Fruit fly (Drosophila melanogaster) whole organism, prepupa: Measurements from ENCODE around the gene Pat1.

Experiments used
- Blimp-1 ChIP-seq: fragments of 200-800 bp; sonication (Bioruptor generic); optimal IDR thresholded peaks from 3 replicates; lab custom pipeline; 2017; ENCODE audit warnings: missing biosample characterization, missing genetic modification characterization, mild to moderate bottlenecking, moderate library complexity, missing genetic modification reagents
- CG11762 ChIP-seq: fragments of 200-800 bp; sonication (Bioruptor generic); optimal IDR thresholded peaks from 3 replicates; lab custom pipeline; 2016; ENCODE audit warnings: missing biosample characterization, missing genetic modification characterization; ENCODE audit not compliant: insufficient read depth
- CG11902 ChIP-seq: fragments of 200-800 bp; sonication (Bioruptor generic); optimal IDR thresholded peaks from 3 replicates; lab custom pipeline; 2016; ENCODE audit warnings: missing biosample characterization, missing genetic modification characterization
- CG3032 ChIP-seq: fragments of 200-800 bp; optimal IDR thresholded peaks from 2 replicates; lab custom pipeline; 2019; ENCODE audit warnings: missing biosample characterization, mild to moderate bottlenecking, missing genetic modification characterization, moderate library complexity
- CG6792 ChIP-seq: fragments of 200-800 bp; sonication (Bioruptor generic); optimal IDR thresholded peaks from 3 replicates; lab custom pipeline; 2016; ENCODE audit warnings: missing biosample characterization, missing genetic modification characterization
- CG8119 ChIP-seq: fragments of 200-800 bp; sonication (Bioruptor generic); IDR thresholded peaks from 3 replicates; pipeline ENCODE4 v1.3.6; 2022; ENCODE audit warnings: missing biosample characterization, missing genetic modification characterization
- Ets21C ChIP-seq: fragments of 200-800 bp; sonication (Bioruptor generic); optimal IDR thresholded peaks from 3 replicates; lab custom pipeline; 2016; ENCODE audit warnings: missing biosample characterization, missing genetic modification characterization
- Hr39 ChIP-seq: fragments of 200-800 bp; sonication (Bioruptor generic); optimal IDR thresholded peaks from 2 replicates; lab custom pipeline; 2016; ENCODE audit warnings: missing biosample characterization, missing genetic modification characterization
- OdsH ChIP-seq: fragments of 200-800 bp; sonication (Bioruptor generic); optimal IDR thresholded peaks from 3 replicates; lab custom pipeline; 2016; ENCODE audit warnings: missing biosample characterization, missing genetic modification characterization
- Smox ChIP-seq: fragments of 200-800 bp; sonication (Bioruptor generic); optimal IDR thresholded peaks from 3 replicates; lab custom pipeline; 2016; ENCODE audit warnings: missing biosample characterization, missing genetic modification characterization
- Sox102F ChIP-seq: fragments of 200-800 bp; sonication (Bioruptor generic); optimal IDR thresholded peaks from 2 replicates; lab custom pipeline; 2016; ENCODE audit warnings: missing biosample characterization, mild to moderate bottlenecking, missing genetic modification characterization
- Sox15 ChIP-seq: fragments of 200-800 bp; sonication (Bioruptor generic); optimal IDR thresholded peaks from 3 replicates; lab custom pipeline; 2016; ENCODE audit warnings: missing biosample characterization, missing genetic modification characterization
- svp ChIP-seq: fragments of 200-800 bp; sonication (Bioruptor generic); peaks from one replicate; lab custom pipeline; 2016; ENCODE audit warnings: missing biosample characterization, missing genetic modification characterization

DNA sequence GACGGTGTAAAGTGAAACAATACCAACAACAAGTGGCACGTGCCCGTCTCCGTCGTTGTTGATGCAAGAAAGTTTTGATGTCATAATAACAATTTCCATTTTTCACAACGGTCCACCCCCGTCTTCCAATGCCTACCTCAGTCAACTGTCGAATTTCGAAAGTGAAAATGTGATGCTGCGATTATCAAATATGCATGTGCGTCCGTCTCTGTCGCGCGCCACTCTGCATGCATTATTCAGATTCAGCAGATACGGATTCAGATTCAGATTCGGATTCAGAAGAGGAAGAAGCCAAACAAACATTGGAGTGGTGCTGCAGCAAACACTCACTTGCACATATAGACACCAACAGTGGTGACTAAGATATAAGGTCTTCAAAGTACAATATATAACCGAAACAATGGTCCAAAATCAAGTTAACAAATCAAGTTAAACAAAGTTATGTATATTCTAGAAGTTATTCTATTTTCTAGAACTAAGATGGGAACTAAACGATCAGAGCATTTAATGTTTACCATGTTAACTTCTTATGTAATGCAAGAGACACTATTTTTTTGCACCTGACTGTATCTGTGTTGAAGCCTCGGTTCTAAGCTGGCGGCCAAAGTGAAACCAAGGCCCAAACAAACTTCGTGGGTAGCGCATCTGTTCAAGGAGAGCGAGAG, 52.1 kb downstream of the Pat1 start:
- TF ChIP-seq svp (GFP tag; lab: Kevin White, UChicago), result peak; percentile 84
- peak; percentile 38 for TF ChIP-seq Ets21C (GFP tag; lab: Kevin White, UChicago)
- TF ChIP-seq CG3032, result peak; percentile 35
- no peak for TF ChIP-seq Sox15 (GFP tag; lab: Kevin White, UChicago)
- TF ChIP-seq CG8119 (GFP tag; lab: Robert Waterston, UW), result peak; percentile 77
- peak; percentile 15 for TF ChIP-seq CG11762 (GFP tag; lab: Kevin White, UChicago)
- peak; percentile 54 for TF ChIP-seq Smox (GFP tag; lab: Kevin White, UChicago)
- TF ChIP-seq Blimp-1, result peak; percentile 11
- no peak for TF ChIP-seq CG11902 (GFP tag; lab: Kevin White, UChicago)
- peak; percentile 59 for TF ChIP-seq Hr39 (GFP tag; lab: Kevin White, UChicago)
- TF ChIP-seq Sox102F (GFP tag; lab: Kevin White, UChicago), result peak; percentile 56
- peak; percentile 43 for TF ChIP-seq OdsH (GFP tag; lab: Kevin White, UChicago)
- TF ChIP-seq CG6792 (GFP tag; lab: Kevin White, UChicago), result peak; percentile 55
